Worm (Caenorhabditis elegans) whole organism, L3 larva: ENCODE results near the gene M01H9.2.

Source experiments
- ZK546.5 ChIP-seq: sonication (generic microtip); optimal IDR thresholded peaks from 2 replicates; lab custom pipeline; 2017; ENCODE audit warnings: missing biosample characterization, missing genetic modification characterization
- ama-1 ChIP-seq: fragments of 150-350 bp; optimal IDR thresholded peaks from 2 replicates; lab custom pipeline; 2018
- ceh-82 ChIP-seq: fragments of 150-350 bp; optimal IDR thresholded peaks from 2 replicates; lab custom pipeline; 2014; ENCODE audit warnings: missing biosample characterization, missing genetic modification characterization
- daf-12 ChIP-seq: fragments of 150-350 bp; optimal IDR thresholded peaks from 2 replicates; lab custom pipeline; 2014; ENCODE audit warnings: missing biosample characterization, missing genetic modification reagents, missing genetic modification characterization
- elt-1 ChIP-seq: fragments of 150-350 bp; optimal IDR thresholded peaks from 2 replicates; lab custom pipeline; 2014; ENCODE audit warnings: missing biosample characterization, missing genetic modification characterization
- elt-3 ChIP-seq, 3 experiments: fragments of 150-350 bp in 1 of 3; sonication (generic microtip) in 2 of 3; optimal IDR thresholded peaks; 2 replicates in 2 of 3; 4 replicates in 1 of 3; lab custom pipeline; 2014 to 2017; ENCODE audit warnings: missing biosample characterization in 3 of 3, missing genetic modification characterization in 3 of 3
- fos-1 ChIP-seq: fragments of 150-350 bp; optimal IDR thresholded peaks from 2 replicates; lab custom pipeline; 2014; ENCODE audit warnings: missing biosample characterization, missing genetic modification characterization
- nhr-11 ChIP-seq: fragments of 150-350 bp; optimal IDR thresholded peaks from 2 replicates; lab custom pipeline; 2014; ENCODE audit warnings: missing biosample characterization, missing genetic modification characterization
- unc-39 ChIP-seq: sonication (generic microtip); optimal IDR thresholded peaks from 4 replicates; lab custom pipeline; 2017; ENCODE audit warnings: missing biosample characterization, missing genetic modification characterization
- zag-1 ChIP-seq: fragments of 150-350 bp; optimal IDR thresholded peaks from 2 replicates; lab custom pipeline; 2014; ENCODE audit warnings: missing biosample characterization, missing genetic modification characterization

- TF ChIP-seq daf-12 = no peak
- no peak for TF ChIP-seq zag-1 (tag; lab: Kevin White, UChicago)
- TF ChIP-seq elt-3 (tag; optimal IDR thresholded peaks at IDR 0.05; lab: Kevin White, UChicago) = no peak
- no peak for TF ChIP-seq elt-1
- TF ChIP-seq nhr-11 (tag; lab: Kevin White, UChicago) = no peak
- TF ChIP-seq ama-1 (lab: Kevin White, UChicago) = no peak
- TF ChIP-seq ceh-82 (tag; lab: Kevin White, UChicago) = no peak
- no peak for TF ChIP-seq fos-1 (tag; lab: Kevin White, UChicago)
- no peak for TF ChIP-seq unc-39
- no peak for TF ChIP-seq ZK546.5 (tag; lab: Kevin White, UChicago)
These were observed 51.1 kb downstream of the M01H9.2 start for ce11 chrIV:4411948-4412335.
